Worm (Caenorhabditis elegans): ENCODE measurements around the gene nhr-134.
A peak's percentile ranks its signal among the peaks of the same experiment; 100 is the strongest.

Gene nhr-134

ce11 chrV:2250126-2250590 lies 19.1 kb downstream of the nhr-134 start, which contains the start of gene cyp-33C7 (continued):
- TF ChIP-seq fkh-4 (tag; optimal IDR thresholded peaks at IDR 0.05; ENCODE audit: borderline replicate concordance) = no peak
- no peak for TF ChIP-seq nhr-237 (tag; optimal IDR thresholded peaks at IDR 0.05)
- TF ChIP-seq dsc-1 (tag; optimal IDR thresholded peaks at IDR 0.05) = no peak
- TF ChIP-seq sup-37 (GFP tag; optimal IDR thresholded peaks at IDR 0.05) = no peak
- no peak for TF ChIP-seq sptf-1 (tag; optimal IDR thresholded peaks at IDR 0.05)
- TF ChIP-seq egl-13 (tag; optimal IDR thresholded peaks at IDR 0.05) = no peak
- TF ChIP-seq lin-15B (tag; optimal IDR thresholded peaks at IDR 0.05) = no peak
- TF ChIP-seq skn-1 (tag; optimal IDR thresholded peaks at IDR 0.05) = peak; percentile 81
- TF ChIP-seq efl-3 (GFP tag; optimal IDR thresholded peaks at IDR 0.05) = no peak
- TF ChIP-seq ces-1 (GFP tag; optimal IDR thresholded peaks at IDR 0.05) = no peak
- no peak for TF ChIP-seq ceh-8 (GFP tag; optimal IDR thresholded peaks at IDR 0.05)
- no peak for TF ChIP-seq unc-130 (tag; optimal IDR thresholded peaks at IDR 0.05)

- TF ChIP-seq C04F5.9 (tag; optimal IDR thresholded peaks at IDR 0.05) = no peak
- peak; percentile 2 for TF ChIP-seq elt-2 (tag; optimal IDR thresholded peaks at IDR 0.05)
Observed at ce11 chrV:2251774-2252173, 20.8 kb downstream of the nhr-134 start.

DNA sequence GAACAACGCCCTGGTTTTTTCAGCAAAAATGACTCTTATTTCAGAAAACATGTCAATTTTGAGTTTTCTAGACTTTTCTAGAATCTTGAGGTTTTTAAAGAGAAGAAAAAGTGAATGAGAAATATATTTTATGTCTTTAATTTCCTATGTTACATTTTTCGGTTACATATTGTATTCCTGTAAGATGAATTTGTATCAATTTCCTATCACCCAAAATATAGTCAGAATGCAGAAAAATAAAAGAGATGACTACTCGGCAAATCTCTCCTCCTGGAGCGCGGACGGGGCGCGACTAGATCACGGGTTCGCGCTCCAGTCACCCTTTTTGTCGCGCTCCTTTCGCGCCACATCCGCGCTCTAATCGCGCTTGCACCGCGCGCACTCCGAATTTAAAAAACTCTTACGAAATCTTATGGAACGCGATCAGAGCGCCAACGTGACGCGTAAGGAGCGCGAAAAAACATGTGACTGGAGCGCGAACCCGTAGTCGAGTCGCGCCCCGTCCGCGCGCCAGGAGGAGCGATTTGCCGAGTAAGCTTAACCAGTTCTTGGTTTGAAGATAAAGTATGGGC lies 23.6 kb downstream of the nhr-134 start, which contains the start of gene str-253:
Gene str-253 (minus strand): TSS at position 51 of the 572 bp plus-strand sequence.
- TF ChIP-seq alr-1 (tag; optimal IDR thresholded peaks at IDR 0.05; ENCODE audit: borderline replicate concordance) (no peak), lin-35 (GFP tag; optimal IDR thresholded peaks at IDR 0.05) (no peak), lin-15B (tag; optimal IDR thresholded peaks at IDR 0.05) (no peak), ceh-63 (GFP tag; optimal IDR thresholded peaks at IDR 0.05) (no peak), ztf-4 (tag; optimal IDR thresholded peaks at IDR 0.05) (no peak), sox-4 (tag; optimal IDR thresholded peaks at IDR 0.05) (no peak), pqm-1 (tag; optimal IDR thresholded peaks at IDR 0.05) (no peak), fkh-4 (tag; optimal IDR thresholded peaks at IDR 0.05; ENCODE audit: borderline replicate concordance) (no peak), egl-27 (tag; optimal IDR thresholded peaks at IDR 0.05) (no peak), mab-9 (GFP tag; IDR thresholded peaks at IDR 0.05) (no peak), C16A3.4 (tag; optimal IDR thresholded peaks at IDR 0.05) (no peak), nhr-84 (tag; optimal IDR thresholded peaks at IDR 0.05) (no peak), dpl-1 (GFP tag; optimal IDR thresholded peaks at IDR 0.05) (no peak)

ce11 chrV:2255191-2255590 lies 24.2 kb downstream of the nhr-134 start, which contains the start of gene F41B5.1:
F41B5.1 (plus strand) TSS chrV:2255533.
- peak; percentile 9; the same call in 1 of the 2 replicates for TF ChIP-seq isw-1 (GFP tag; IDR thresholded peaks at IDR 0.05)
- peak in 1 of 2 experiments; percentile 3 for TF ChIP-seq lsy-2 (tag; optimal IDR thresholded peaks at IDR 0.05)

- peak; percentile 97 for TF ChIP-seq skn-1 (tag; optimal IDR thresholded peaks at IDR 0.05)
- peak; percentile 24 for TF ChIP-seq tbx-2 (tag; optimal IDR thresholded peaks at IDR 0.05)
- peak in 1 of 2 experiments; percentile 56 for TF ChIP-seq lin-35 (GFP tag; optimal IDR thresholded peaks at IDR 0.05)
- TF ChIP-seq nhr-20 (tag; optimal IDR thresholded peaks at IDR 0.05) = peak; percentile 92
- TF ChIP-seq lsy-2 (tag; optimal IDR thresholded peaks at IDR 0.05) = peak; percentile 2 to 43
- TF ChIP-seq elt-3 (tag; optimal IDR thresholded peaks at IDR 0.05) = peak in 1 of 6 experiments; percentile 6
- no peak for TF ChIP-seq nhr-11 (tag; optimal IDR thresholded peaks at IDR 0.05)
- TF ChIP-seq hlh-4 (tag; optimal IDR thresholded peaks at IDR 0.05) = no peak
- TF ChIP-seq snu-23 (GFP tag; optimal IDR thresholded peaks at IDR 0.05) = peak; percentile 57
- TF ChIP-seq dpl-1 (GFP tag; optimal IDR thresholded peaks at IDR 0.05) = peak in 1 of 3 experiments; percentile 20
- peak; percentile 80 for TF ChIP-seq nhr-85 (tag)
- TF ChIP-seq nhr-71 (tag; optimal IDR thresholded peaks at IDR 0.05) = peak; percentile 57
- TF ChIP-seq efl-1 (optimal IDR thresholded peaks at IDR 0.05) = peak; percentile 36 to 51
- TF ChIP-seq efl-1 (GFP tag; optimal IDR thresholded peaks at IDR 0.05 in 1 of 2) = no peak
- peak; percentile 1 for TF ChIP-seq rnt-1 (tag; optimal IDR thresholded peaks at IDR 0.05)
- TF ChIP-seq vab-15 (tag; optimal IDR thresholded peaks at IDR 0.05) = no peak
- TF ChIP-seq fkh-8 (tag; optimal IDR thresholded peaks at IDR 0.05) = no peak
- no peak for TF ChIP-seq snpc-4 (tag; optimal IDR thresholded peaks at IDR 0.05)
- TF ChIP-seq pag-3 (tag; optimal IDR thresholded peaks at IDR 0.05; ENCODE audit: borderline replicate concordance, insufficient read depth) = no peak
- no peak for TF ChIP-seq C04F5.9 (tag; optimal IDR thresholded peaks at IDR 0.05)
- peak; percentile 34 for TF ChIP-seq mep-1 (tag; optimal IDR thresholded peaks at IDR 0.05)
- TF ChIP-seq ztf-4 (tag; optimal IDR thresholded peaks at IDR 0.05) = no peak
- peak; percentile 61 for TF ChIP-seq blmp-1 (tag; optimal IDR thresholded peaks at IDR 0.05)
- no peak for TF ChIP-seq ceh-63 (GFP tag; optimal IDR thresholded peaks at IDR 0.05)
Observed at ce11 chrV:2259750-2260149, 28.7 kb downstream of the nhr-134 start, which contains the start of gene nhr-182. nhr-182 (minus strand) TSS chrV:2259927.
